Fruit fly (Drosophila melanogaster): ENCODE data around the gene Oseg1.

DNA sequence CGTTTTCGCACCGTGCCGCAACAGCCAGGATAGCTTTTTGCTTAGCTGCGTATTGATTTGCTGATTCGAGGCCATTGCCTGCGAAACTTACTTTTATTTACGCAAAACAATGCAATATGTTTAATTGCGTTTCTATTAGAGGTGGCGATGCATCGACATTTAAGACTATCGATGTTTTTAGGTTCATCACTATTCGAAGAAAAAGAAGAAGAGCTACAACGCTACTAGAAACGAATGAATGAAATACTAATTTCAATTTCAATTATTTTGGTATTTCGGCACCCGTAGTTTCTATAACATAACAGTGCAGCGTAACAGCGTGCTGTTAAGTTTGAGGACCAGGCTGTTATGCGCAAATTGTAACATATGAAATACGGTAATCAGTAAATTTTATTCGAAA, 7.5 kb downstream of the Oseg1 start, which contains the start of the genes Tpt, mkg-p and CG13667:
- no peak for TF ChIP-seq cnc (optimal IDR thresholded peaks at IDR 0.05)
- TF ChIP-seq Mnt (GFP tag; optimal IDR thresholded peaks at IDR 0.05): peak; percentile 43
- no peak for TF ChIP-seq kay (GFP tag; ENCODE audit: borderline replicate concordance)
- TF ChIP-seq Clk (GFP tag; optimal IDR thresholded peaks at IDR 0.05): no peak
- no peak for TF ChIP-seq CG5204 (GFP tag; optimal IDR thresholded peaks at IDR 0.05)

Data from whole organism, adult.